Worm (Caenorhabditis elegans) whole organism, L3 larva: ENCODE results near the gene T05H10.1.

Experiments
- R02D3.7 ChIP-seq: fragments of 150-350 bp; optimal IDR thresholded peaks from 2 replicates; lab custom pipeline; 2014; ENCODE audit warnings: missing biosample characterization, missing genetic modification characterization
- ama-1 ChIP-seq: fragments of 150-350 bp; optimal IDR thresholded peaks from 2 replicates; lab custom pipeline; 2018
- ceh-16 ChIP-seq: sonication (generic microtip); optimal IDR thresholded peaks from 2 replicates; lab custom pipeline; 2017; ENCODE audit warnings: missing biosample characterization, missing genetic modification characterization
- ceh-28 ChIP-seq: fragments of 150-350 bp; optimal IDR thresholded peaks from 2 replicates; lab custom pipeline; 2014; ENCODE audit warnings: missing biosample characterization, missing genetic modification reagents, missing genetic modification characterization
- daf-12 ChIP-seq: fragments of 150-350 bp; optimal IDR thresholded peaks from 2 replicates; lab custom pipeline; 2014; ENCODE audit warnings: missing biosample characterization, missing genetic modification reagents, missing genetic modification characterization
- egl-27 ChIP-seq: sonication (generic microtip); optimal IDR thresholded peaks from 4 replicates; lab custom pipeline; 2017; ENCODE audit warnings: missing biosample characterization, missing genetic modification reagents, missing genetic modification characterization
- egl-5 ChIP-seq: fragments of 150-350 bp; optimal IDR thresholded peaks from 2 replicates; lab custom pipeline; 2017; ENCODE audit warnings: missing biosample characterization, missing genetic modification reagents, missing genetic modification characterization, inconsistent platforms
- elt-1 ChIP-seq: fragments of 150-350 bp; optimal IDR thresholded peaks from 2 replicates; lab custom pipeline; 2014; ENCODE audit warnings: missing biosample characterization, missing genetic modification characterization
- elt-2 ChIP-seq: sonication (generic microtip); optimal IDR thresholded peaks from 2 replicates; lab custom pipeline; 2016; ENCODE audit warnings: missing genetic modification reagents, mild to moderate bottlenecking, missing genetic modification characterization, missing compliant biosample characterization
- fkh-10 ChIP-seq: sonication (generic microtip); optimal IDR thresholded peaks from 2 replicates; lab custom pipeline; 2017; ENCODE audit warnings: missing biosample characterization, missing genetic modification reagents, missing genetic modification characterization
- fkh-2 ChIP-seq: fragments of 150-350 bp; optimal IDR thresholded peaks from 2 replicates; lab custom pipeline; 2014; ENCODE audit warnings: missing biosample characterization, missing genetic modification reagents, missing genetic modification characterization
- fos-1 ChIP-seq: fragments of 150-350 bp; optimal IDR thresholded peaks from 2 replicates; lab custom pipeline; 2014; ENCODE audit warnings: missing biosample characterization, missing genetic modification characterization
- hmg-11 ChIP-seq: sonication (generic microtip); optimal IDR thresholded peaks from 2 replicates; lab custom pipeline; 2016; ENCODE audit warnings: missing genetic modification characterization, missing compliant biosample characterization
- jun-1 ChIP-seq: fragments of 150-350 bp; optimal IDR thresholded peaks from 2 replicates; lab custom pipeline; 2014; ENCODE audit warnings: missing biosample characterization, missing genetic modification reagents, missing genetic modification characterization
- lin-15B ChIP-seq: fragments of 150-350 bp; optimal IDR thresholded peaks from 2 replicates; lab custom pipeline; 2014; ENCODE audit warnings: missing biosample characterization, missing genetic modification characterization
- lin-39 ChIP-seq: fragments of 150-350 bp; optimal IDR thresholded peaks from 2 replicates; lab custom pipeline; 2018; ENCODE audit warnings: missing biosample characterization, missing genetic modification reagents, missing genetic modification characterization
- mdl-1 ChIP-seq: fragments of 150-350 bp; optimal IDR thresholded peaks from 2 replicates; lab custom pipeline; 2014; ENCODE audit warnings: missing biosample characterization, missing genetic modification characterization
- nfya-1 ChIP-seq: sonication (generic microtip); optimal IDR thresholded peaks from 2 replicates; lab custom pipeline; 2017; ENCODE audit warnings: missing genetic modification characterization, mild to moderate bottlenecking, missing compliant biosample characterization, antibody characterized with exemption, moderate library complexity; ENCODE audit not compliant: insufficient read depth
- nhr-11 ChIP-seq: fragments of 150-350 bp; optimal IDR thresholded peaks from 2 replicates; lab custom pipeline; 2014; ENCODE audit warnings: missing biosample characterization, missing genetic modification characterization
- nhr-12 ChIP-seq: fragments of 150-350 bp; optimal IDR thresholded peaks from 2 replicates; lab custom pipeline; 2014; ENCODE audit warnings: missing biosample characterization, missing genetic modification characterization
- nhr-23 ChIP-seq: fragments of 150-350 bp; optimal IDR thresholded peaks from 2 replicates; lab custom pipeline; 2014; ENCODE audit warnings: missing biosample characterization, missing genetic modification reagents, missing genetic modification characterization
- nhr-237 ChIP-seq: fragments of 150-350 bp; optimal IDR thresholded peaks from 2 replicates; lab custom pipeline; 2014; ENCODE audit warnings: missing biosample characterization, missing genetic modification characterization
- nhr-25 ChIP-seq: sonication (generic microtip); optimal IDR thresholded peaks from 2 replicates; lab custom pipeline; 2017; ENCODE audit warnings: missing biosample characterization, missing genetic modification characterization
- nhr-28 ChIP-seq: fragments of 150-350 bp; optimal IDR thresholded peaks from 2 replicates; lab custom pipeline; 2014; ENCODE audit warnings: missing biosample characterization, missing genetic modification characterization
- nhr-43 ChIP-seq: sonication (generic microtip); optimal IDR thresholded peaks from 2 replicates; lab custom pipeline; 2016; ENCODE audit warnings: mild to moderate bottlenecking, missing genetic modification characterization, missing compliant biosample characterization; ENCODE audit not compliant: poor library complexity, severe bottlenecking
- nhr-76 ChIP-seq: fragments of 150-350 bp; sonication (generic microtip); optimal IDR thresholded peaks from 5 replicates; lab custom pipeline; 2014; ENCODE audit warnings: missing biosample characterization, missing genetic modification characterization
- pha-4 ChIP-seq: fragments of 150-350 bp; optimal IDR thresholded peaks from 2 replicates; lab custom pipeline; 2014; ENCODE audit warnings: missing biosample characterization, missing genetic modification reagents, missing genetic modification characterization
- pqm-1 ChIP-seq: fragments of 150-350 bp; optimal IDR thresholded peaks from 2 replicates; lab custom pipeline; 2017; ENCODE audit warnings: missing biosample characterization, missing genetic modification characterization, inconsistent platforms
- skn-1 ChIP-seq: fragments of 150-350 bp; optimal IDR thresholded peaks from 2 replicates; lab custom pipeline; 2014; ENCODE audit warnings: missing biosample characterization, missing genetic modification characterization
- snpc-4 ChIP-seq: fragments of 150-350 bp; optimal IDR thresholded peaks from 2 replicates; lab custom pipeline; 2014; ENCODE audit warnings: missing biosample characterization, missing genetic modification characterization
- tbx-2 ChIP-seq: sonication (generic microtip); optimal IDR thresholded peaks from 2 replicates; lab custom pipeline; 2016; ENCODE audit warnings: mild to moderate bottlenecking, missing genetic modification characterization, missing compliant biosample characterization
- unc-62 ChIP-seq: fragments of 150-350 bp; sonication (generic microtip); optimal IDR thresholded peaks from 4 replicates; lab custom pipeline; 2014; ENCODE audit warnings: missing biosample characterization, missing genetic modification reagents, missing genetic modification characterization
- zag-1 ChIP-seq: fragments of 150-350 bp; optimal IDR thresholded peaks from 2 replicates; lab custom pipeline; 2014; ENCODE audit warnings: missing biosample characterization, missing genetic modification characterization
- ztf-11 ChIP-seq: fragments of 150-350 bp; optimal IDR thresholded peaks from 2 replicates; lab custom pipeline; 2014; ENCODE audit warnings: missing biosample characterization, missing genetic modification characterization

T05H10.1 gene

ce11 chrII:8065985-8066384 lies 23.6 kb downstream of the T05H10.1 start, which contains the start of gene pdha-1:
pdha-1 (plus strand) TSS chrII:8066285.
- TF ChIP-seq jun-1 (no peak), elt-2 (tag; lab: Kevin White, UChicago) (no peak), R02D3.7 (no peak)
- TF ChIP-seq, all 47 proteins: peak for 0

- TF ChIP-seq unc-62 (GFP tag; lab: Kevin White, UChicago) (no peak), nhr-25 (no peak), zag-1 (no peak), fos-1 (tag; lab: Kevin White, UChicago) (no peak), ceh-16 (tag; lab: Kevin White, UChicago) (no peak), elt-2 (tag; lab: Kevin White, UChicago) (peak; percentile 72), elt-1 (tag; lab: Kevin White, UChicago) (no peak), pqm-1 (tag; lab: Kevin White, UChicago) (peak; percentile 32), skn-1 (tag; lab: Kevin White, UChicago) (no peak), nhr-43 (tag; lab: Kevin White, UChicago) (peak; percentile 38), nhr-23 (tag; lab: Kevin White, UChicago) (peak; percentile 7)
- TF ChIP-seq, all 47 proteins: peak for 4
Observed at ce11 chrII:8071012-8071625, 28.7 kb downstream of the T05H10.1 start.

ce11 chrII:8071801-8072544 lies 29.6 kb downstream of the T05H10.1 start:
- peak; percentile 56 for TF ChIP-seq nhr-43 (tag; lab: Kevin White, UChicago)
- TF ChIP-seq pha-4 (tag; lab: Kevin White, UChicago), result peak; percentile 69
- TF ChIP-seq zag-1, result no peak
- peak; percentile 55 for TF ChIP-seq mdl-1
- TF ChIP-seq nhr-11, result peak; percentile 57
- TF ChIP-seq nhr-25, result peak; percentile 35
- peak; percentile 22 for TF ChIP-seq egl-27 (tag; lab: Kevin White, UChicago)
- TF ChIP-seq egl-5 (tag; lab: Kevin White, UChicago), result no peak
- TF ChIP-seq lin-15B, result peak; percentile 20
- peak; percentile 8 for TF ChIP-seq fkh-10 (GFP tag; lab: Kevin White, UChicago)
- TF ChIP-seq unc-62 (GFP tag; lab: Kevin White, UChicago), result peak; percentile 69
- peak; percentile 55 for TF ChIP-seq nfya-1 (tag; lab: Kevin White, UChicago)
- TF ChIP-seq hmg-11 (tag; lab: Kevin White, UChicago), result peak; percentile 52
- TF ChIP-seq ceh-28, result no peak
- no peak for TF ChIP-seq nhr-76
- no peak for TF ChIP-seq ama-1 (lab: Kevin White, UChicago)
- no peak for TF ChIP-seq snpc-4 (tag; lab: Kevin White, UChicago)
- peak; percentile 36 for TF ChIP-seq lin-39 (tag; lab: Kevin White, UChicago)
- peak; percentile 1 for TF ChIP-seq tbx-2
- no peak for TF ChIP-seq fkh-2 (tag; lab: Kevin White, UChicago)

DNA sequence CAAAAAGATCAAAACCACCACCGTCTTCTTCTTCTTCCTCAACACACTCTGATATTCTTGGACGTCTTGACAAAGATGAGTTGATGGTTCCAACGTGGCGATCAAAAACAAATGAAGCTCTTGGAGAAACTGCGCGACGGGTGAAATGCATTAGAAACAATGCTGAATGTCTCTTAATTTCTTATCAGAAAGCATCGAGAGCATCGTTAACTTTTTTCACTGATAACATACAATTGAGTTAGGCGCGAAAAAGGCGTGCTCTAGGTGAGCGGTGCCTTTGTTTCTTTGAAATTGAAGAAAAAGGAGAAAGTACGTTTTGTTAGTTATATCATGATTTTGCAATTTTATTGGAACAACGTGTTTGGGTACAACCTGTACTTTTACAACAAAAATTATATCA lies 30.8 kb downstream of the T05H10.1 start, which contains the start of gene gpcp-2:
Gene gpcp-2, minus strand, starts transcription at position 153 of the 400 bp plus-strand sequence.
- TF ChIP-seq pqm-1 (tag; lab: Kevin White, UChicago) (peak; percentile 32), elt-2 (tag; lab: Kevin White, UChicago) (peak; percentile 82), unc-62 (GFP tag; lab: Kevin White, UChicago) (no peak)

ce11 chrII:8074058-8074457 lies 31.7 kb downstream of the T05H10.1 start:
- TF ChIP-seq egl-27 (tag; lab: Kevin White, UChicago) (no peak), nhr-25 (no peak), ztf-11 (tag; lab: Kevin White, UChicago) (no peak), snpc-4 (tag; lab: Kevin White, UChicago) (no peak), tbx-2 (no peak), nhr-28 (tag; lab: Kevin White, UChicago) (no peak), elt-2 (tag; lab: Kevin White, UChicago) (peak; percentile 79), nhr-76 (no peak), nhr-237 (tag; lab: Kevin White, UChicago) (no peak), R02D3.7 (no peak), pqm-1 (tag; lab: Kevin White, UChicago) (peak; percentile 72), nhr-12 (tag; lab: Kevin White, UChicago) (no peak), elt-1 (tag; lab: Kevin White, UChicago) (no peak), nfya-1 (tag; lab: Kevin White, UChicago) (no peak), fkh-10 (GFP tag; lab: Kevin White, UChicago) (no peak), daf-12 (tag; lab: Kevin White, UChicago) (no peak)
